5 worm cellular contexts compared by ENCODE assay signal in genomic region chrII:3810550-3810949, ce11.
TF ChIP-seq lines count a peak whose summit lies in the region.

No protein-coding gene starts in this region.

TF ChIP-seq in whole organism, L1 larva, 84 proteins besides CTCF, POLR2A, EP300 and RAD21 (continued from another document and continues in another):
- TF ChIP-seq isw-1 (GFP tag; IDR thresholded peaks at IDR 0.05; lab: Robert Waterston, UW): no peak
- TF ChIP-seq nhr-19 (GFP tag; conservative IDR thresholded peaks at IDR 0.05; lab: Robert Waterston, UW): peak; percentile 32; the same call in 1 of the 2 replicates
- TF ChIP-seq dsc-1 (tag; optimal IDR thresholded peaks at IDR 0.05; lab: Kevin White, UChicago): peak; percentile 24
- TF ChIP-seq nhr-85 (tag; lab: Kevin White, UChicago): peak; percentile 47
- no peak for TF ChIP-seq ceh-90 (tag; optimal IDR thresholded peaks at IDR 0.05; lab: Kevin White, UChicago)
- no peak for TF ChIP-seq C16A3.4 (tag; optimal IDR thresholded peaks at IDR 0.05; lab: Kevin White, UChicago)
- peak; percentile 73 for TF ChIP-seq fkh-8 (tag; optimal IDR thresholded peaks at IDR 0.05; lab: Kevin White, UChicago)
- TF ChIP-seq unc-30 (tag; optimal IDR thresholded peaks at IDR 0.05; lab: Kevin White, UChicago): no peak
- no peak for TF ChIP-seq ces-1 (GFP tag; optimal IDR thresholded peaks at IDR 0.05; lab: Kevin White, UChicago)
- TF ChIP-seq fkh-10 (GFP tag; optimal IDR thresholded peaks at IDR 0.05; lab: Kevin White, UChicago): no peak
- peak; percentile 32 for TF ChIP-seq tbx-2 (tag; optimal IDR thresholded peaks at IDR 0.05; lab: Kevin White, UChicago)
- TF ChIP-seq ets-5 (GFP tag; IDR thresholded peaks at IDR 0.05; lab: Robert Waterston, UW): no peak
- peak; percentile 59 for TF ChIP-seq mep-1 (tag; optimal IDR thresholded peaks at IDR 0.05; lab: Kevin White, UChicago)
- peak; percentile 51 for TF ChIP-seq snu-23 (GFP tag; optimal IDR thresholded peaks at IDR 0.05; lab: Kevin White, UChicago)
- no peak for TF ChIP-seq elt-3 (tag; optimal IDR thresholded peaks at IDR 0.05; lab: Kevin White, UChicago)
- peak; percentile 20 for TF ChIP-seq blmp-1 (tag; optimal IDR thresholded peaks at IDR 0.05; lab: Kevin White, UChicago)
- TF ChIP-seq swsn-7 (tag; optimal IDR thresholded peaks at IDR 0.05; lab: Kevin White, UChicago): peak; percentile 27
- TF ChIP-seq mdl-1 (tag; optimal IDR thresholded peaks at IDR 0.05; lab: Kevin White, UChicago): peak in 1 of 2 experiments; percentile 30
- TF ChIP-seq Y116A8C.19 (tag; optimal IDR thresholded peaks at IDR 0.05; lab: Kevin White, UChicago; ENCODE audit: borderline replicate concordance): no peak
- peak in 2 of 3 experiments; percentile 17 to 42 for TF ChIP-seq dpl-1 (GFP tag; optimal IDR thresholded peaks at IDR 0.05; lab: Kevin White, UChicago)
- TF ChIP-seq C04F5.9 (tag; optimal IDR thresholded peaks at IDR 0.05; lab: Kevin White, UChicago): no peak
- no peak for TF ChIP-seq aha-1 (tag; optimal IDR thresholded peaks at IDR 0.05; lab: Kevin White, UChicago)
- no peak for TF ChIP-seq fos-1 (tag; optimal IDR thresholded peaks at IDR 0.05; lab: Kevin White, UChicago)
- peak; percentile 40 to 46 for TF ChIP-seq efl-1 (optimal IDR thresholded peaks at IDR 0.05; lab: Kevin White, UChicago)
- TF ChIP-seq efl-1 (GFP tag; optimal IDR thresholded peaks at IDR 0.05 in 1 of 2; lab: Kevin White, UChicago): peak; percentile 28 to 95
- no peak for TF ChIP-seq lir-3 (tag; optimal IDR thresholded peaks at IDR 0.05; lab: Kevin White, UChicago; ENCODE audit: poor library complexity)

TF ChIP-seq in whole organism, L2 larva, 48 proteins besides CTCF, POLR2A, EP300 and RAD21 (continued from another document):
- TF ChIP-seq gmeb-1 (tag; optimal IDR thresholded peaks at IDR 0.05; lab: Kevin White, UChicago): peak; percentile 40
- TF ChIP-seq fos-1 (tag; optimal IDR thresholded peaks at IDR 0.05; lab: Kevin White, UChicago): peak; percentile 44
- TF ChIP-seq blmp-1 (tag; optimal IDR thresholded peaks at IDR 0.05; lab: Kevin White, UChicago; ENCODE audit: insufficient read depth): no peak
- peak; percentile 70 for TF ChIP-seq F13H6.1 (tag; optimal IDR thresholded peaks at IDR 0.05; lab: Kevin White, UChicago)
- TF ChIP-seq lin-13 (GFP tag; optimal IDR thresholded peaks at IDR 0.05; lab: Kevin White, UChicago): peak; percentile 39
- TF ChIP-seq dmd-4 (tag; optimal IDR thresholded peaks at IDR 0.05; lab: Kevin White, UChicago): no peak
- TF ChIP-seq nhr-11 (tag; optimal IDR thresholded peaks at IDR 0.05; lab: Kevin White, UChicago): no peak
- no peak for TF ChIP-seq nhr-77 (tag; optimal IDR thresholded peaks at IDR 0.05; lab: Kevin White, UChicago)
- TF ChIP-seq snpc-4 (tag; optimal IDR thresholded peaks at IDR 0.05; lab: Kevin White, UChicago): no peak
- TF ChIP-seq sma-9 (GFP tag; optimal IDR thresholded peaks at IDR 0.05; lab: Kevin White, UChicago): peak; percentile 10
- TF ChIP-seq sma-9 (tag; optimal IDR thresholded peaks at IDR 0.05; lab: Kevin White, UChicago): no peak
- no peak for TF ChIP-seq aly-2 (tag; optimal IDR thresholded peaks at IDR 0.05; lab: Kevin White, UChicago)
TF ChIP-seq in whole organism, L2 larva: peak in this region for 10.

TF ChIP-seq in whole organism, L3 larva, 47 proteins besides CTCF, POLR2A, EP300 and RAD21 (continued from another document):
- TF ChIP-seq nhr-43 (tag; optimal IDR thresholded peaks at IDR 0.05; lab: Kevin White, UChicago; ENCODE audit: poor library complexity, severe bottlenecking): no peak
- peak; percentile 24 for TF ChIP-seq pqm-1 (tag; optimal IDR thresholded peaks at IDR 0.05; lab: Kevin White, UChicago)
- peak; percentile 75 for TF ChIP-seq pha-4 (tag; optimal IDR thresholded peaks at IDR 0.05; lab: Kevin White, UChicago)
- TF ChIP-seq lsy-12 (tag; optimal IDR thresholded peaks at IDR 0.05; lab: Kevin White, UChicago): no peak
- TF ChIP-seq elt-3 (tag; optimal IDR thresholded peaks at IDR 0.05; lab: Kevin White, UChicago): no peak
- TF ChIP-seq ztf-4 (tag; optimal IDR thresholded peaks at IDR 0.05; lab: Kevin White, UChicago): no peak
- TF ChIP-seq fkh-2 (tag; optimal IDR thresholded peaks at IDR 0.05; lab: Kevin White, UChicago): no peak
- TF ChIP-seq eor-1 (tag; optimal IDR thresholded peaks at IDR 0.05; lab: Kevin White, UChicago): no peak
- no peak for TF ChIP-seq elt-1 (tag; optimal IDR thresholded peaks at IDR 0.05; lab: Kevin White, UChicago)
- peak; percentile 53 for TF ChIP-seq nfya-1 (tag; optimal IDR thresholded peaks at IDR 0.05; lab: Kevin White, UChicago; ENCODE audit: insufficient read depth)
- TF ChIP-seq nhr-237 (tag; optimal IDR thresholded peaks at IDR 0.05; lab: Kevin White, UChicago): no peak
- no peak for TF ChIP-seq ZK546.5 (tag; optimal IDR thresholded peaks at IDR 0.05; lab: Kevin White, UChicago)
- TF ChIP-seq nhr-12 (tag; optimal IDR thresholded peaks at IDR 0.05; lab: Kevin White, UChicago): no peak
- peak; percentile 73 for TF ChIP-seq lin-39 (tag; optimal IDR thresholded peaks at IDR 0.05; lab: Kevin White, UChicago)
- no peak for TF ChIP-seq nhr-28 (tag; optimal IDR thresholded peaks at IDR 0.05; lab: Kevin White, UChicago)
- TF ChIP-seq hmg-11 (tag; optimal IDR thresholded peaks at IDR 0.05; lab: Kevin White, UChicago): peak; percentile 57
- peak; percentile 2 for TF ChIP-seq lin-15B (tag; optimal IDR thresholded peaks at IDR 0.05; lab: Kevin White, UChicago)
- TF ChIP-seq aly-2 (tag; optimal IDR thresholded peaks at IDR 0.05; lab: Kevin White, UChicago): no peak
- peak; percentile 78 for TF ChIP-seq elt-2 (tag; optimal IDR thresholded peaks at IDR 0.05; lab: Kevin White, UChicago)
TF ChIP-seq in whole organism, L3 larva: peak in this region for 12.

TF ChIP-seq in whole organism, L4 larva, 104 proteins besides CTCF, POLR2A, EP300 and RAD21 (continued from another document):
- TF ChIP-seq pha-4 (GFP tag; IDR thresholded peaks at IDR 0.05; lab: Robert Waterston, UW) (no peak), pha-4 (tag; optimal IDR thresholded peaks at IDR 0.05; lab: Kevin White, UChicago) (peak; percentile 75), hmg-1.1 (GFP tag; IDR thresholded peaks at IDR 0.05; lab: Robert Waterston, UW) (peak; percentile 32; the same call in 1 of the 2 replicates), lin-39 (tag; optimal IDR thresholded peaks at IDR 0.05; lab: Kevin White, UChicago) (no peak), lin-38 (GFP tag; IDR thresholded peaks at IDR 0.05; lab: Robert Waterston, UW) (0 out of 2 replicates have a peak, but pooled peaks have one; percentile 7), ceh-82 (tag; optimal IDR thresholded peaks at IDR 0.05; lab: Kevin White, UChicago) (no peak), spr-1 (tag; optimal IDR thresholded peaks at IDR 0.05; lab: Kevin White, UChicago) (peak; percentile 27), lin-13 (GFP tag; optimal IDR thresholded peaks at IDR 0.05; lab: Kevin White, UChicago) (peak; percentile 24), mep-1 (tag; optimal IDR thresholded peaks at IDR 0.05; lab: Kevin White, UChicago) (peak; percentile 85), hlh-11 (tag; optimal IDR thresholded peaks at IDR 0.05; lab: Kevin White, UChicago) (peak; percentile 63), rbr-2 (tag; optimal IDR thresholded peaks at IDR 0.05; lab: Kevin White, UChicago) (peak; percentile 68), nhr-6 (tag; optimal IDR thresholded peaks at IDR 0.05; lab: Kevin White, UChicago) (peak; percentile 42), daf-16 (GFP tag; optimal IDR thresholded peaks at IDR 0.05; lab: Kevin White, UChicago) (peak in 1 of 2 experiments; percentile 64), daf-16 (tag; optimal IDR thresholded peaks at IDR 0.05; lab: Kevin White, UChicago) (peak; percentile 77), mxl-2 (GFP tag; conservative IDR thresholded peaks at IDR 0.05; lab: Robert Waterston, UW) (no peak), daf-19 (GFP tag; conservative IDR thresholded peaks at IDR 0.05; lab: Robert Waterston, UW) (no peak), nhr-102 (tag; optimal IDR thresholded peaks at IDR 0.05; lab: Kevin White, UChicago) (peak; percentile 30), lsy-2 (tag; optimal IDR thresholded peaks at IDR 0.05; lab: Kevin White, UChicago) (peak in 1 of 2 experiments; percentile 49), attf-4 (tag; optimal IDR thresholded peaks at IDR 0.05; lab: Kevin White, UChicago) (no peak), nhr-237 (tag; optimal IDR thresholded peaks at IDR 0.05; lab: Kevin White, UChicago) (no peak), unc-62 (GFP tag; optimal IDR thresholded peaks at IDR 0.05 in 1 of 2; lab: Kevin White, UChicago) (peak in 1 of 2 experiments; percentile 81), unc-62 (tag; optimal IDR thresholded peaks at IDR 0.05; lab: Kevin White, UChicago) (no peak), mes-2 (tag; optimal IDR thresholded peaks at IDR 0.05; lab: Kevin White, UChicago; ENCODE audit: poor library complexity, severe bottlenecking) (peak; percentile 47), unc-39 (tag; optimal IDR thresholded peaks at IDR 0.05; lab: Kevin White, UChicago) (no peak)

TF ChIP-seq in whole organism, late embryonic, 69 proteins besides CTCF, POLR2A, EP300 and RAD21 (continued from another document):
- TF ChIP-seq unc-3 (GFP tag; conservative IDR thresholded peaks at IDR 0.05; lab: Robert Waterston, UW) (no peak), unc-3 (tag; optimal IDR thresholded peaks at IDR 0.05; lab: Kevin White, UChicago) (no peak)
TF ChIP-seq in whole organism, late embryonic: peak in this region for 7.
